Worm (Caenorhabditis elegans): Measurements from ENCODE around the gene dao-4.

ce11 chrX:10124338-10124737 lies 49.2 kb downstream of the dao-4 start:
- TF ChIP-seq mec-3 (tag; optimal IDR thresholded peaks at IDR 0.05; ENCODE audit: borderline replicate concordance), result no peak
- no peak for TF ChIP-seq ets-4 (tag; optimal IDR thresholded peaks at IDR 0.05)
- no peak for TF ChIP-seq C08G9.2 (tag; optimal IDR thresholded peaks at IDR 0.05)
- no peak for TF ChIP-seq fkh-10 (GFP tag; optimal IDR thresholded peaks at IDR 0.05)
